Worm (Caenorhabditis elegans): Measurements from ENCODE around the gene R04A9.3.
"Not testable (repeated sequence)": the region's sequence is repeated elsewhere in the genome, so short reads cannot be mapped to it uniquely, and the experiment has no call there.

R04A9.3 gene

DNA sequence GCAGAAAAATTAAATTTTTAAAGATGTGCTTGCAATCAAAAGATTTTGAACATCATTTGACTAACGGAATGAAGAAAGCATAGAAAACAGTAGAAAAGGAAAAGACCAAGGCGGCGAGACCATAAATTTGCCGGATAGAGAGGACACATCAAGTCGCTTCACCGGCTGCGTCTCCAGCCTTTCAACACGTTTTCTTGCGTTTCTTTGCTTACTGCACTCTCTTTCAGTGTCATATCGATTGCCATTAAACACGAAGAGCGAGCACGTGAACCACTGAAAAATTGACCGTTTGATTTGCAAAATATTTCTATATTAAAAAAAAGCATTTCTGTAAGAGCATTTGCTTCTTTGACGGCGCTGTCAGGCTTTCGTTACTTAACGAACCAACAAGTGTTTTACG, 32.3 kb downstream of the R04A9.3 start:
- TF ChIP-seq B0310.2 (tag; optimal IDR thresholded peaks at IDR 0.05) (no peak), tbx-37 (GFP tag; conservative IDR thresholded peaks at IDR 0.05) (no peak)

DNA sequence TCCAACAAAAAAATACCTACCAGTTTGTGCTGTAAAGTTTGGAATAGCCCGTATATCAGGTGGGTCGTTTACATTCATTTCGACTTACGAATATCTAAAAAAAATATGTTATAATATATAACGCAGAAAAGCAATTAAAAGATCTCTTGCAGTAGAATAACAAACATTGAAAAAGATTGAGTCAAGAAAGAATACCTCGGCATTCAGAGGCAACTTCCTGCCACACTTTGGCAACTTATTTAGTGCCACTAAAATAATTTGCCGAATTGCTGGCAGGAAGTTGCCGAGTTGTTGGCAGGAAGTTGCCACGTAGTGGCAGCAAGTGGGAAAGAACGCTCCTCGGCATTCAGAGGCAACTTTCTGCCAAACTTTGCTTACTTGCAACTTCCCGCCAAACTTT, 33.3 kb downstream of the R04A9.3 start, which contains the start of gene C04E7.3:
Gene C04E7.3, minus strand, starts transcription at position 101 of the 400 bp plus-strand sequence.
- not testable (repeated sequence) for TF ChIP-seq tbx-11 (GFP tag; IDR thresholded peaks at IDR 0.05); scrt-1 (GFP tag; IDR thresholded peaks at IDR 0.05); aly-1 (tag; optimal IDR thresholded peaks at IDR 0.05)

- TF ChIP-seq hnd-1 (tag; optimal IDR thresholded peaks at IDR 0.05) (no peak), ets-7 (tag; optimal IDR thresholded peaks at IDR 0.05) (no peak), aly-1 (tag; optimal IDR thresholded peaks at IDR 0.05) (no peak), tbx-37 (GFP tag; conservative IDR thresholded peaks at IDR 0.05) (no peak), ceh-13 (GFP tag; optimal IDR thresholded peaks at IDR 0.05) (no peak), pes-1 (GFP tag; IDR thresholded peaks at IDR 0.05) (no peak), hmg-4 (GFP tag; optimal IDR thresholded peaks at IDR 0.05) (no peak), B0310.2 (tag; optimal IDR thresholded peaks at IDR 0.05) (no peak), F13C5.2 (tag; optimal IDR thresholded peaks at IDR 0.05) (no peak)
Measured at ce11 chrX:343822-344221, 36.6 kb downstream of the R04A9.3 start.

DNA sequence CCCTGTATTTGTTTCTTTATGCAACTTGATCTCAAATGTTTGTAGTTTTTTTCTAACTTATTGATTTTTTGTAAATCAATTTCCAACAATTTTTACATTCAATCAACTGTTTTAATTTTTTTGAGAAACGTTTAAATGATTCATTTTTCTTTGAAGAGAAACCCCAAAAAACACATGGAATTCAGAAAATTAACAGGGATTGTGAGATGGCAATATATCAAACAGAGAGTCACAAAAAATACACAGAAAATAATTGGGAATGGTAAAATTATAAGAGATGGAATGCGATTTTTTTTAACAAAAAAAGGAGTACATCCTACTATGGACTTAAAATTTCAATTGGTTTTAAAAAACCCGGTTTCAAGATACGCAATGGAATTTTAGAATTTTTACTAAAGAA, 46.0 kb downstream of the R04A9.3 start:
- TF ChIP-seq ama-1 (optimal IDR thresholded peaks at IDR 0.05) (no peak), ets-7 (tag; optimal IDR thresholded peaks at IDR 0.05) (no peak), hnd-1 (tag; optimal IDR thresholded peaks at IDR 0.05) (no peak), tbx-11 (GFP tag; IDR thresholded peaks at IDR 0.05) (no peak), hmbx-1 (tag; optimal IDR thresholded peaks at IDR 0.05) (no peak), B0310.2 (tag; optimal IDR thresholded peaks at IDR 0.05) (no peak), tra-4 (tag; optimal IDR thresholded peaks at IDR 0.05) (no peak), flt-1 (GFP tag; IDR thresholded peaks at IDR 0.05) (no peak), sea-1 (GFP tag; conservative IDR thresholded peaks at IDR 0.05) (no peak), ceh-36 (tag; optimal IDR thresholded peaks at IDR 0.05) (no peak), tbx-37 (GFP tag; conservative IDR thresholded peaks at IDR 0.05) (no peak), aly-1 (tag; optimal IDR thresholded peaks at IDR 0.05) (no peak), ceh-13 (GFP tag; optimal IDR thresholded peaks at IDR 0.05) (no peak)

- TF ChIP-seq B0310.2 (tag; optimal IDR thresholded peaks at IDR 0.05) (no peak), ceh-36 (tag; optimal IDR thresholded peaks at IDR 0.05) (no peak), ets-7 (tag; optimal IDR thresholded peaks at IDR 0.05) (no peak), aly-1 (tag; optimal IDR thresholded peaks at IDR 0.05) (no peak), pes-1 (GFP tag; IDR thresholded peaks at IDR 0.05) (no peak), hmbx-1 (tag; optimal IDR thresholded peaks at IDR 0.05) (no peak), sea-1 (GFP tag; conservative IDR thresholded peaks at IDR 0.05) (no peak), hnd-1 (tag; optimal IDR thresholded peaks at IDR 0.05) (no peak), tbx-11 (GFP tag; IDR thresholded peaks at IDR 0.05) (no peak)
Measured at ce11 chrX:332643-333042, 47.8 kb downstream of the R04A9.3 start.

- TF ChIP-seq sea-1 (GFP tag; conservative IDR thresholded peaks at IDR 0.05), result no peak
- no peak for TF ChIP-seq ceh-36 (tag; optimal IDR thresholded peaks at IDR 0.05)
- TF ChIP-seq flt-1 (GFP tag; IDR thresholded peaks at IDR 0.05), result no peak
- no peak for TF ChIP-seq hmbx-1 (tag; optimal IDR thresholded peaks at IDR 0.05)
- TF ChIP-seq tbx-37 (GFP tag; conservative IDR thresholded peaks at IDR 0.05), result no peak
- no peak for TF ChIP-seq pes-1 (GFP tag; IDR thresholded peaks at IDR 0.05)
- TF ChIP-seq aly-1 (tag; optimal IDR thresholded peaks at IDR 0.05), result no peak
- TF ChIP-seq tbx-11 (GFP tag; IDR thresholded peaks at IDR 0.05), result no peak
- TF ChIP-seq ama-1 (optimal IDR thresholded peaks at IDR 0.05), result no peak
- no peak for TF ChIP-seq hnd-1 (tag; optimal IDR thresholded peaks at IDR 0.05)
- TF ChIP-seq B0310.2 (tag; optimal IDR thresholded peaks at IDR 0.05), result no peak
- no peak for TF ChIP-seq ets-7 (tag; optimal IDR thresholded peaks at IDR 0.05)
- TF ChIP-seq tra-4 (tag; optimal IDR thresholded peaks at IDR 0.05), result no peak
- no peak for TF ChIP-seq hmg-4 (GFP tag; optimal IDR thresholded peaks at IDR 0.05)
Measured at ce11 chrX:328736-329135, 51.7 kb downstream of the R04A9.3 start.

Data from whole organism, early embryonic.